Fruit fly (Drosophila melanogaster): ENCODE data around the gene CG33189.

The CG33189 gene

DNA sequence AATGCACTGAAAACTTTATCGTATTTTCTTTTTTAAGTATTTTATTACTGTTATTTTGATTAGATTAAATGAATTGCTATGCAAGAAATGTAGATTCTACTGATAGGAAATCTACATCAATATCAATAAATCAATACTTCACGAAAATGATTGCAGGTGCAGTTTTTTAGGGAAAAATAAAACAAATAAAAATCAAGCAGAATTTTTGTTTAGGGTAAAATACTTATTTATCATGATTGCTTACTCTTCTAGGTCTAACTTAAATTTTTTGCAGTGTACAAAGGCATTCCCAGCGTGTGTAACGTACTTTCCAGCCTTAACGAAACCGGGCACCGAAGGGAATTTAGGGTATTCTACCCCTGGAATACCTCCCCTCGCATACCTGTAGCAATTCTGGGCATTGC is 27.9 kb upstream of the CG33189 start (continued):
- TF ChIP-seq wek (GFP tag; optimal IDR thresholded peaks at IDR 0.05): no peak
- TF ChIP-seq CG34376 (GFP tag; optimal IDR thresholded peaks at IDR 0.05): no peak
- no peak for TF ChIP-seq CrebB (tag; optimal IDR thresholded peaks at IDR 0.05)
- TF ChIP-seq ken (GFP tag; IDR thresholded peaks at IDR 0.05): no peak
- TF ChIP-seq CG12219 (GFP tag; optimal IDR thresholded peaks at IDR 0.05): peak; percentile 40
- TF ChIP-seq CG7987 (GFP tag; optimal IDR thresholded peaks at IDR 0.05): no peak
- no peak for TF ChIP-seq ash1 (GFP tag; optimal IDR thresholded peaks at IDR 0.05)
- TF ChIP-seq Hand (GFP tag; optimal IDR thresholded peaks at IDR 0.05): no peak
- TF ChIP-seq CG3407 (GFP tag; optimal IDR thresholded peaks at IDR 0.05): peak; percentile 67
- peak; percentile 73 for TF ChIP-seq Oli (tag; optimal IDR thresholded peaks at IDR 0.05)
- TF ChIP-seq Kr (GFP tag; optimal IDR thresholded peaks at IDR 0.05): peak; percentile 61
- no peak for TF ChIP-seq Dip3 (GFP tag; optimal IDR thresholded peaks at IDR 0.05)
- TF ChIP-seq HLHmδ (GFP tag; optimal IDR thresholded peaks at IDR 0.05): no peak
- TF ChIP-seq Ets97D (GFP tag; optimal IDR thresholded peaks at IDR 0.05): no peak
- TF ChIP-seq CG16815 (GFP tag; optimal IDR thresholded peaks at IDR 0.05): peak; percentile 89
- peak; percentile 95 for TF ChIP-seq CG10979 (tag; optimal IDR thresholded peaks at IDR 0.05)
- peak; percentile 29 for TF ChIP-seq CG10431 (GFP tag; optimal IDR thresholded peaks at IDR 0.05)
- TF ChIP-seq CG14050 (GFP tag; IDR thresholded peaks at IDR 0.05): no peak
- TF ChIP-seq BtbVII (GFP tag; optimal IDR thresholded peaks at IDR 0.05): no peak
- peak; percentile 77 for TF ChIP-seq CG6254 (GFP tag; optimal IDR thresholded peaks at IDR 0.05)
- no peak for TF ChIP-seq nerfin-2 (GFP tag; IDR thresholded peaks at IDR 0.05; ENCODE audit: partially characterized antibody)
- TF ChIP-seq knrl (GFP tag; IDR thresholded peaks at IDR 0.05; ENCODE audit: partially characterized antibody): no peak
- no peak for TF ChIP-seq MBD-R2 (GFP tag; IDR thresholded peaks at IDR 0.05)
- no peak for TF ChIP-seq Opbp (GFP tag; IDR thresholded peaks at IDR 0.05; ENCODE audit: partially characterized antibody)
- 0 out of 2 replicates have a peak, but pooled peaks have one; percentile 6 for TF ChIP-seq ranshi (GFP tag; IDR thresholded peaks at IDR 0.05)
- TF ChIP-seq CG12071 (GFP tag; optimal IDR thresholded peaks at IDR 0.05): no peak
- peak; percentile 77 for TF ChIP-seq CG30403 (GFP tag; optimal IDR thresholded peaks at IDR 0.05)
- TF ChIP-seq CG4854 (GFP tag; optimal IDR thresholded peaks at IDR 0.05): peak; percentile 41
- TF ChIP-seq CG2875 (GFP tag; optimal IDR thresholded peaks at IDR 0.05): peak; percentile 64
- no peak for TF ChIP-seq Aef1 (GFP tag; IDR thresholded peaks at IDR 0.05)
- no peak for TF ChIP-seq CG2889 (GFP tag; IDR thresholded peaks at IDR 0.05)
- TF ChIP-seq CG7271 (tag; optimal IDR thresholded peaks at IDR 0.05): peak; percentile 82
- no peak for TF ChIP-seq HmgD (GFP tag; optimal IDR thresholded peaks at IDR 0.05)
- no peak for TF ChIP-seq tio (GFP tag; optimal IDR thresholded peaks at IDR 0.05)
- no peak for TF ChIP-seq D19B (GFP tag; optimal IDR thresholded peaks at IDR 0.05)
- peak; percentile 20 for TF ChIP-seq trh (GFP tag; optimal IDR thresholded peaks at IDR 0.05)
- no peak for TF ChIP-seq CG12769 (tag; optimal IDR thresholded peaks at IDR 0.05)
- TF ChIP-seq CG8924 (tag; optimal IDR thresholded peaks at IDR 0.05): peak; percentile 90
- peak; percentile 77 for TF ChIP-seq CG2678 (tag; optimal IDR thresholded peaks at IDR 0.05)
- TF ChIP-seq CG4617 (GFP tag; optimal IDR thresholded peaks at IDR 0.05; ENCODE audit: borderline replicate concordance): peak; percentile 17
- no peak for TF ChIP-seq abd-A (tag; optimal IDR thresholded peaks at IDR 0.05)
- peak; percentile 40 for TF ChIP-seq NC2α (GFP tag; optimal IDR thresholded peaks at IDR 0.05)
- peak; percentile 34 for TF ChIP-seq CG15269 (tag; optimal IDR thresholded peaks at IDR 0.05)
- no peak for TF ChIP-seq lov (optimal IDR thresholded peaks at IDR 0.05)
- peak; percentile 63; the same call in 1 of the 3 replicates for TF ChIP-seq lov (GFP tag; IDR thresholded peaks at IDR 0.05)
- peak; percentile 75 for TF ChIP-seq Hr3 (GFP tag; optimal IDR thresholded peaks at IDR 0.05)
- TF ChIP-seq HLH3B (GFP tag; IDR thresholded peaks at IDR 0.05): peak; percentile 28; the same call in 1 of the 2 replicates
- TF ChIP-seq ATbp (GFP tag; optimal IDR thresholded peaks at IDR 0.05): peak; percentile 45
- TF ChIP-seq toy (GFP tag; IDR thresholded peaks at IDR 0.05): no peak
- peak; percentile 51 for TF ChIP-seq CG8089 (GFP tag; optimal IDR thresholded peaks at IDR 0.05)
- peak; percentile 84 for TF ChIP-seq CG10959 (GFP tag; IDR thresholded peaks at IDR 0.05)

Measured in whole organism, embryonic.